Worm (Caenorhabditis elegans) whole organism, L1 larva: ENCODE measurements around the gene ech-3.

Source experiments
- C16A3.4 ChIP-seq: fragments of 150-350 bp; optimal IDR thresholded peaks from 2 replicates; lab custom pipeline; 2014; ENCODE audit warnings: missing biosample characterization, missing genetic modification characterization
- Y116A8C.19 ChIP-seq: sonication (generic microtip); optimal IDR thresholded peaks from 2 replicates; lab custom pipeline; 2016; ENCODE audit warnings: missing compliant biosample characterization, missing genetic modification characterization, borderline replicate concordance
- aha-1 ChIP-seq: fragments of 150-350 bp; optimal IDR thresholded peaks from 2 replicates; lab custom pipeline; 2014; ENCODE audit warnings: missing biosample characterization, missing genetic modification characterization
- alr-1 ChIP-seq: fragments of 200-800 bp; sonication (Bioruptor generic); optimal IDR thresholded peaks from 2 replicates; lab custom pipeline; 2018; ENCODE audit warnings: borderline replicate concordance, mild to moderate bottlenecking, missing genetic modification characterization, missing compliant biosample characterization
- aly-2 ChIP-seq: fragments of 150-350 bp; optimal IDR thresholded peaks from 2 replicates; lab custom pipeline; 2014; ENCODE audit warnings: missing biosample characterization, missing genetic modification characterization
- ama-1 ChIP-seq: fragments of 150-350 bp; optimal IDR thresholded peaks from 2 replicates; lab custom pipeline; 2014
- blmp-1 ChIP-seq: fragments of 150-350 bp; optimal IDR thresholded peaks from 2 replicates; lab custom pipeline; 2014; ENCODE audit warnings: missing biosample characterization, missing genetic modification characterization
- ceh-88 ChIP-seq: fragments of 200-800 bp; sonication (Bioruptor generic); IDR thresholded peaks from 2 replicates; pipeline ENCODE4 v1.3.6; 2022; ENCODE audit warnings: missing genetic modification characterization, missing compliant biosample characterization
- ces-1 ChIP-seq: fragments of 150-350 bp; optimal IDR thresholded peaks from 2 replicates; lab custom pipeline; 2014; ENCODE audit warnings: missing biosample characterization, missing genetic modification reagents, missing genetic modification characterization
- dpl-1 ChIP-seq, 3 experiments: fragments of 150-350 bp in 2 of 3; sonication (generic microtip) in 1 of 3; optimal IDR thresholded peaks; 2 replicates each; lab custom pipeline; 2014 to 2017; ENCODE audit warnings: missing biosample characterization in 3 of 3, missing genetic modification characterization in 3 of 3, missing genetic modification reagents in 3 of 3
- dsc-1 ChIP-seq: sonication (generic microtip); optimal IDR thresholded peaks from 2 replicates; lab custom pipeline; 2016; ENCODE audit warnings: mild to moderate bottlenecking, missing genetic modification characterization, missing compliant biosample characterization
- egl-13 ChIP-seq: sonication (generic microtip); optimal IDR thresholded peaks from 2 replicates; lab custom pipeline; 2016; ENCODE audit warnings: missing genotype, missing genetic modification reagents, missing genetic modification characterization, missing compliant biosample characterization
- egl-27 ChIP-seq, 2 experiments: fragments of 150-350 bp in 1 of 2; sonication (generic microtip); optimal IDR thresholded peaks; 3 replicates each; lab custom pipeline; 2017 to 2018; ENCODE audit warnings: missing biosample characterization in 2 of 2, missing genetic modification characterization in 2 of 2, missing genetic modification reagents in 2 of 2
- elt-2 ChIP-seq: sonication (generic microtip); optimal IDR thresholded peaks from 2 replicates; lab custom pipeline; 2016; ENCODE audit warnings: missing genetic modification characterization, mild to moderate bottlenecking, inconsistent platforms, missing compliant biosample characterization, missing genetic modification reagents
- ets-5 ChIP-seq: fragments of 200-800 bp; sonication (Bioruptor generic); IDR thresholded peaks from 2 replicates; pipeline ENCODE4 v1.3.6; 2022; ENCODE audit warnings: missing genetic modification characterization, missing compliant biosample characterization
- fkh-10 ChIP-seq: sonication (generic microtip); optimal IDR thresholded peaks from 2 replicates; lab custom pipeline; 2017; ENCODE audit warnings: missing biosample characterization, missing genetic modification reagents, missing genetic modification characterization
- fkh-4 ChIP-seq: sonication (generic microtip); optimal IDR thresholded peaks from 2 replicates; lab custom pipeline; 2016; ENCODE audit warnings: missing compliant biosample characterization, missing genetic modification characterization, borderline replicate concordance
- hlh-17 ChIP-seq: fragments of 200-800 bp; sonication (Bioruptor generic); optimal IDR thresholded peaks from 2 replicates; lab custom pipeline; 2018; ENCODE audit warnings: missing genetic modification characterization, mild to moderate bottlenecking, missing compliant biosample characterization, moderate library complexity, borderline replicate concordance
- hlh-4 ChIP-seq: sonication (generic microtip); optimal IDR thresholded peaks from 2 replicates; lab custom pipeline; 2016; ENCODE audit warnings: mild to moderate bottlenecking, missing genetic modification characterization, missing compliant biosample characterization
- hpl-2 ChIP-seq: fragments of 150-350 bp; optimal IDR thresholded peaks from 2 replicates; lab custom pipeline; 2014; ENCODE audit warnings: missing biosample characterization, missing genetic modification reagents, missing genetic modification characterization
- irx-1 ChIP-seq: sonication (generic microtip); optimal IDR thresholded peaks from 2 replicates; lab custom pipeline; 2016; ENCODE audit warnings: missing genetic modification characterization, missing compliant biosample characterization
- lin-14 ChIP-seq: fragments of 200-800 bp; sonication (Bioruptor generic); optimal IDR thresholded peaks from 2 replicates; lab custom pipeline; 2018; ENCODE audit warnings: mild to moderate bottlenecking, missing genetic modification characterization, moderate library complexity, missing compliant biosample characterization
- lin-15B ChIP-seq: fragments of 150-350 bp; sonication (generic microtip); optimal IDR thresholded peaks from 3 replicates; lab custom pipeline; 2014; ENCODE audit warnings: missing biosample characterization, missing genetic modification characterization
- lin-35 ChIP-seq, 2 experiments: fragments of 150-350 bp; optimal IDR thresholded peaks; 2 replicates each; lab custom pipeline; 2014; ENCODE audit warnings: missing biosample characterization in 2 of 2, missing genetic modification characterization in 2 of 2, missing genetic modification reagents in 2 of 2
- lin-39 ChIP-seq: fragments of 150-350 bp; optimal IDR thresholded peaks from 2 replicates; lab custom pipeline; 2014; ENCODE audit warnings: missing biosample characterization, missing genetic modification reagents, missing genetic modification characterization
- lir-3 ChIP-seq: sonication (generic microtip); optimal IDR thresholded peaks from 2 replicates; lab custom pipeline; 2016; ENCODE audit warnings: mild to moderate bottlenecking, missing genetic modification characterization, moderate library complexity, missing compliant biosample characterization; ENCODE audit not compliant: poor library complexity
- lsy-2 ChIP-seq, 2 experiments: fragments of 150-350 bp; optimal IDR thresholded peaks; 2 replicates each; lab custom pipeline; 2014; ENCODE audit warnings: missing biosample characterization in 2 of 2, missing genetic modification characterization in 2 of 2
- nhr-12 ChIP-seq: sonication (generic microtip); optimal IDR thresholded peaks from 2 replicates; lab custom pipeline; 2017; ENCODE audit warnings: missing biosample characterization, missing genetic modification characterization
- nhr-19 ChIP-seq: fragments of 200-800 bp; sonication (Bioruptor generic); conservative IDR thresholded peaks from 2 replicates; pipeline ENCODE4 v1.3.6; 2022; ENCODE audit warnings: missing genetic modification characterization, missing compliant biosample characterization
- nhr-237 ChIP-seq: fragments of 150-350 bp; optimal IDR thresholded peaks from 2 replicates; lab custom pipeline; 2014; ENCODE audit warnings: missing biosample characterization, missing genetic modification characterization
- nhr-71 ChIP-seq: sonication (generic microtip); optimal IDR thresholded peaks from 2 replicates; lab custom pipeline; 2016; ENCODE audit warnings: mild to moderate bottlenecking, missing genetic modification characterization, moderate library complexity, missing compliant biosample characterization
- nhr-76 ChIP-seq: sonication (generic microtip); optimal IDR thresholded peaks from 2 replicates; lab custom pipeline; 2017; ENCODE audit warnings: missing biosample characterization, missing genetic modification characterization
- nhr-77 ChIP-seq: fragments of 150-350 bp; optimal IDR thresholded peaks from 2 replicates; lab custom pipeline; 2014; ENCODE audit warnings: missing biosample characterization, missing genetic modification characterization
- nhr-84 ChIP-seq: sonication (generic microtip); optimal IDR thresholded peaks from 2 replicates; lab custom pipeline; 2017; ENCODE audit warnings: missing biosample characterization, missing genetic modification characterization
- nhr-90 ChIP-seq: sonication (generic microtip); optimal IDR thresholded peaks from 2 replicates; lab custom pipeline; 2016; ENCODE audit warnings: mild to moderate bottlenecking, missing genetic modification characterization, missing compliant biosample characterization; ENCODE audit not compliant: poor library complexity
- pag-3 ChIP-seq: sonication (generic microtip); optimal IDR thresholded peaks from 2 replicates; lab custom pipeline; 2017; ENCODE audit warnings: missing genetic modification characterization, mild to moderate bottlenecking, missing compliant biosample characterization, antibody characterized with exemption, borderline replicate concordance; ENCODE audit not compliant: insufficient read depth
- skn-1 ChIP-seq: fragments of 150-350 bp; optimal IDR thresholded peaks from 2 replicates; lab custom pipeline; 2014; ENCODE audit warnings: missing biosample characterization, missing genetic modification characterization
- snpc-4 ChIP-seq: fragments of 150-350 bp; optimal IDR thresholded peaks from 2 replicates; lab custom pipeline; 2014; ENCODE audit warnings: missing biosample characterization, missing genetic modification characterization
- sox-4 ChIP-seq: sonication (generic microtip); optimal IDR thresholded peaks from 2 replicates; lab custom pipeline; 2016; ENCODE audit warnings: missing genetic modification characterization, missing compliant biosample characterization
- sptf-1 ChIP-seq: fragments of 150-350 bp; optimal IDR thresholded peaks from 2 replicates; lab custom pipeline; 2014; ENCODE audit warnings: missing biosample characterization, missing genetic modification characterization
- sup-37 ChIP-seq: fragments of 200-800 bp; sonication (Bioruptor generic); optimal IDR thresholded peaks from 2 replicates; lab custom pipeline; 2018; ENCODE audit warnings: mild to moderate bottlenecking, missing genetic modification characterization, missing compliant biosample characterization
- tbx-2 ChIP-seq: sonication (generic microtip); optimal IDR thresholded peaks from 2 replicates; lab custom pipeline; 2016; ENCODE audit warnings: missing genetic modification characterization, missing compliant biosample characterization
- unc-130 ChIP-seq: fragments of 150-350 bp; optimal IDR thresholded peaks from 2 replicates; lab custom pipeline; 2017; ENCODE audit warnings: missing biosample characterization, missing genetic modification characterization, inconsistent platforms
- unc-62 ChIP-seq: fragments of 150-350 bp; optimal IDR thresholded peaks from 2 replicates; lab custom pipeline; 2014; ENCODE audit warnings: missing biosample characterization, missing genetic modification reagents, missing genetic modification characterization
- ztf-11 ChIP-seq, 2 experiments: sonication (generic microtip); optimal IDR thresholded peaks; 2 replicates each; lab custom pipeline; 2016 to 2017; ENCODE audit warnings: missing genetic modification characterization in 2 of 2, missing biosample characterization in 1 of 2, missing compliant biosample characterization in 1 of 2
- ztf-4 ChIP-seq: fragments of 150-350 bp; optimal IDR thresholded peaks from 2 replicates; lab custom pipeline; 2014; ENCODE audit warnings: missing biosample characterization, missing genetic modification characterization

The ech-3 gene

DNA sequence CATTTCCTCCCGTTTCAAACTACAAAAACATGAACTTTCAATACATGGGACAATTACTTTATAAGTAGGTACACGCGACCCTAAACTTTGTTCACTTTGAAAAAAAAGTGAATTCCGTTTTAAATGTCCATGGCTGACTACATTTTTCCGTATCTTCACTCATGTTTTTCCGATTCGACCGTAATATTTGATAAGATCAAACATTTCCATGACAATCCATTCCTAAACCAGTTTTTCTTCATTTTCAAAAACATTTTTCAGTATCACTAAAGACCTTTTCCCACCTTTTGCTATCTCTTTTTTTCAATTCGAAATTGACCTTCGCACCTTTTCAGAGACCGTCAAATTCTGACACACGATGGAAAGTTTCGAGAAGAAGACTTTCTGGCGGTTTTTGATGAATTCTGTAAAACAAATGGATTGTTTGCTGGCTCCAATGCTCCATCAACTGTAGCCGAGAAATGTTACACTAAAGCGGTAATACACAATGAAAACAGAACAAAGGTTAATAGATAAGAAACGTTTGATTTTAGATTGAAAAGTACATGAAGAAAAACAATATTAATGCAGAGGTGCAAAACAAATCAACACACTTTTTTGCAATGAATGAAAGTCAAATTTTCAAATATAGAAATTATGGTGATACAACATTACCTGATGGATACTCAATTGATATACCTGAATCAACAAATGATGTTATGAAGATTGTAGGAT, 5.6 kb downstream of the ech-3 start (continued):
- TF ChIP-seq irx-1 (tag; lab: Kevin White, UChicago), result no peak
- no peak for TF ChIP-seq ztf-11 (tag; optimal IDR thresholded peaks at IDR 0.05; lab: Kevin White, UChicago)
- no peak for TF ChIP-seq ama-1 (lab: Kevin White, UChicago)
- no peak for TF ChIP-seq Y116A8C.19 (tag; lab: Kevin White, UChicago)
- no peak for TF ChIP-seq egl-13 (tag; lab: Kevin White, UChicago)
- TF ChIP-seq lir-3 (tag; lab: Kevin White, UChicago), result no peak
- TF ChIP-seq alr-1 (tag; lab: Kevin White, UChicago), result no peak
- no peak for TF ChIP-seq dsc-1 (tag; lab: Kevin White, UChicago)
- TF ChIP-seq dpl-1 (GFP tag; optimal IDR thresholded peaks at IDR 0.05; lab: Kevin White, UChicago), result no peak
- TF ChIP-seq hlh-17, result no peak
- TF ChIP-seq pag-3 (tag; lab: Kevin White, UChicago), result no peak
- TF ChIP-seq ets-5 (GFP tag; lab: Robert Waterston, UW), result no peak
- TF ChIP-seq fkh-10, result no peak
- peak; percentile 62 for TF ChIP-seq lin-14 (GFP tag; lab: Kevin White, UChicago)
- TF ChIP-seq aly-2 (tag; lab: Kevin White, UChicago), result no peak
- no peak for TF ChIP-seq nhr-19 (GFP tag; lab: Robert Waterston, UW)
- no peak for TF ChIP-seq ztf-4 (tag; lab: Kevin White, UChicago)
- TF ChIP-seq blmp-1, result peak; percentile 82
- no peak for TF ChIP-seq aha-1
- TF ChIP-seq nhr-71, result peak; percentile 21
- no peak for TF ChIP-seq snpc-4 (tag; lab: Kevin White, UChicago)
- no peak for TF ChIP-seq tbx-2 (tag; lab: Kevin White, UChicago)
- no peak for TF ChIP-seq hlh-4 (tag; lab: Kevin White, UChicago)
- TF ChIP-seq lin-15B (tag; lab: Kevin White, UChicago), result no peak
- TF ChIP-seq lin-35 (GFP tag; optimal IDR thresholded peaks at IDR 0.05; lab: Kevin White, UChicago), result peak in 1 of 2 experiments; percentile 9
- no peak for TF ChIP-seq nhr-90
- TF ChIP-seq egl-27 (tag; optimal IDR thresholded peaks at IDR 0.05; lab: Kevin White, UChicago), result no peak
- no peak for TF ChIP-seq nhr-237 (tag; lab: Kevin White, UChicago)
- TF ChIP-seq fkh-4 (tag; lab: Kevin White, UChicago), result no peak
- no peak for TF ChIP-seq sptf-1 (tag; lab: Kevin White, UChicago)
- no peak for TF ChIP-seq ceh-88 (GFP tag; lab: Robert Waterston, UW)

DNA sequence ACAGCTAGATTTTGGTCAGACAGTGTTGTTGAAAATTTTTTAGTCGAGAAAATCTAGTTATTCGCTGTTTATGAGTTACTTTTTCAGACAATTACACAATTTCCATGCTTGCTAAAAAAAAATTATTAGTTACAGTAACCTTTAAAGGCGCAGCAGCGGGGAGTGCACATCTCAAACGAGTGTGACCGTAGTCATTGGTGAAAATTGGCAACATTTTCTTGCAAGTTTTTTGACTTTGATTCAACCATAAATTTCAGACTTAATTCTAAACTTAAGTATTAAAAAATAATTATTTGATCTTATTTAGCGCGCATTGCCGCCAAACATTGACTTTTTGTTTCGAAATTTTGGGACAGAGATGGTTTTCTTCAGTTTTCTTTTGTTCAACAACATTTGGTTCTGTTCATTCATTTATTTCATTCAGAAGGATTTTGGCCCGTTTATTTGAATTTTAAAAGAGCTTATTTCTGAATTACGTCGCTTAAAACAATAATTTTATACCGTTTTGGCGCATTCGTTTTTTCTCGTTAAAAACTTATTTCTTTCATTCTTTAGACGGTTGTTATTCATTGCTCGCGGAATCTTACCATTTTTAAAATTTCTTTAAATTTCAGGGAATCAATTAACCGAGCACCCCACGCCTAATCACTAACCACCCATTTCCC, 6.9 kb downstream of the ech-3 start, which contains the start of gene oma-2:
Gene oma-2 (plus strand): TSS at position 615 of the 665 bp plus-strand sequence.
- TF ChIP-seq sox-4 (tag; lab: Kevin White, UChicago) (no peak), Y116A8C.19 (tag; lab: Kevin White, UChicago) (no peak), C16A3.4 (tag; lab: Kevin White, UChicago) (no peak), unc-130 (no peak), lsy-2 (tag; optimal IDR thresholded peaks at IDR 0.05; lab: Kevin White, UChicago) (peak in 1 of 2 experiments; percentile 7), skn-1 (tag; lab: Kevin White, UChicago) (no peak), nhr-76 (tag; lab: Kevin White, UChicago) (no peak)

DNA sequence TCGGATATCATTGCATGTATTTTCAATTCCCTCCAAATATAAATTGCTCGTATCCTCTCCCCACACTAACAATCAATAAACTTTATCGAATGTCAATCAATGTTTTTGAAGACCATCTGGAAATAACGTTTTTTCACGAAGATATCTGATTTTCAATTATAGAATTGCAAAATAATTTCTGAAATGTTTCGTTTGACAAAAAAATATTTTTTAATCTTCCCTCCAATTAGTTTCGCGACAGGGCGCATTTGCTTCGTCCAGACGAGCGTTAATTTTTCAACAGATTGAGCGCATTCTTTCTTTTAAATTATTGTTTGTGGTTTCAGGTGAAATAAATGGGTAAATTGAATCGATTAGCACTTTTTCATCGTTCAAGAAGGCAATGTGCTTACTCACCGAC, 9.1 kb downstream of the ech-3 start, which contains the start of gene vars-1:
Gene vars-1 (plus strand): TSS at position 291 of the 400 bp plus-strand sequence.
- TF ChIP-seq ztf-4 (tag; lab: Kevin White, UChicago) (no peak), hlh-4 (tag; lab: Kevin White, UChicago) (no peak), nhr-237 (tag; lab: Kevin White, UChicago) (no peak), nhr-77 (tag; lab: Kevin White, UChicago) (peak; percentile 51), unc-62 (no peak), nhr-84 (tag; lab: Kevin White, UChicago) (no peak), lin-39 (tag; lab: Kevin White, UChicago) (peak; percentile 6), hpl-2 (GFP tag; lab: Kevin White, UChicago) (no peak), elt-2 (tag; lab: Kevin White, UChicago) (peak; percentile 10), lin-14 (GFP tag; lab: Kevin White, UChicago) (no peak), ces-1 (GFP tag; lab: Kevin White, UChicago) (no peak), ets-5 (GFP tag; lab: Robert Waterston, UW) (no peak), lir-3 (tag; lab: Kevin White, UChicago) (no peak), ama-1 (lab: Kevin White, UChicago) (no peak), egl-13 (tag; lab: Kevin White, UChicago) (no peak), lin-15B (tag; lab: Kevin White, UChicago) (peak; percentile 40), sup-37 (GFP tag; lab: Kevin White, UChicago) (no peak), nhr-12 (tag; lab: Kevin White, UChicago) (no peak)
